Fruit fly (Drosophila melanogaster): ENCODE measurements around the gene Cpr67B.
A peak's percentile ranks its signal among the peaks of the same experiment; 100 is the strongest.

Gene Cpr67B

DNA sequence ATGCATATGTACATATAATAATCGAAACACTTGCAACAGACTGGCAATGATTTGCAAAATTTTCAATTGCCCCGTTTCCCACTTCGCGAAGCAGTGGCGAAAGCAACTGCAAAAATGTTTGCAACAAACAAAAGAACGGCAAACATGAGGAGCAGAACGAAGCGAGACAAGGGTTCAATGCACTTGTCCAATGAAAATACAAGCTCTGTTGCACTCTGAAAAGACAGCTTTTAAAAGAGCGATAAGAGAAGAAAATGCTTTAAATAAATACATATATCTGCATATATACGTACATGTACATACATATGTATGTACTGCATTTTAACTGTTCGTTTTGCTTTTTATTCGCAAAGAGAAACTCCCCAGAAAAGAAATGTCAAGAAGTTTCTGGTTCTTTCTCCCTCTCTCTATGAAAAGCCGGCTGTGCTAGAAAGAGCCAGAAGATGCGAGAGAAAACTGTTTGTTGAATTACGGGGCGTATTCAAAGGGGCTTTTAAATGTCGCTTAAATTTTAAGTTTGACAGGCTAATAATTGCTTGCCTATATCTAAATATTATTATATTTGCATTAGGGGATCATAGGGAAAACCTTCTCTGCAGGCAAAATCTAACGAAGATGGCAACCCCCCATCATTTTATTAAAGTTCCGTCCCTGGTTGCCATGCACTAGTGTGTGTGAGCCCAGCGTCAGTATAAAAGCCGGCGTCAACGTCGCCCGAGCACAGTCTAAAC is 21.1 kb upstream of the Cpr67B start, which contains the start of gene Hsp27 (continued):
- TF ChIP-seq CG42726 (GFP tag; IDR thresholded peaks at IDR 0.05; ENCODE audit: partially characterized antibody) (peak; percentile 33; the same call in 1 of the 2 replicates), CG5953 (GFP tag; IDR thresholded peaks at IDR 0.05) (peak; percentile 97), gro (GFP tag; optimal IDR thresholded peaks at IDR 0.05) (peak; percentile 96), bbx (GFP tag; IDR thresholded peaks at IDR 0.05; ENCODE audit: partially characterized antibody) (peak; percentile 22; the same call in 1 of the 2 replicates), org-1 (GFP tag; optimal IDR thresholded peaks at IDR 0.05) (peak; percentile 97), CG3407 (GFP tag; optimal IDR thresholded peaks at IDR 0.05) (peak; percentile 98), ftz-f1 (GFP tag; optimal IDR thresholded peaks at IDR 0.05) (peak; percentile 81), CG6254 (GFP tag; optimal IDR thresholded peaks at IDR 0.05) (peak; percentile 97), gcm (GFP tag; optimal IDR thresholded peaks at IDR 0.05) (peak; percentile 97), Max (GFP tag; optimal IDR thresholded peaks at IDR 0.05) (peak; percentile 98), CG16813 (GFP tag; IDR thresholded peaks at IDR 0.05; ENCODE audit: partially characterized antibody) (no peak), CG10274 (GFP tag; optimal IDR thresholded peaks at IDR 0.05) (peak; percentile 90), CrebB (tag; optimal IDR thresholded peaks at IDR 0.05) (peak; percentile 93), grn (GFP tag; optimal IDR thresholded peaks at IDR 0.05) (peak; percentile 86), en (GFP tag; optimal IDR thresholded peaks at IDR 0.05) (peak; percentile 65), Lim3 (GFP tag; IDR thresholded peaks at IDR 0.05) (peak; percentile 95), kay (GFP tag; optimal IDR thresholded peaks at IDR 0.05) (peak; percentile 97), mirr (GFP tag; optimal IDR thresholded peaks at IDR 0.05) (peak; percentile 81), HLH54F (GFP tag; optimal IDR thresholded peaks at IDR 0.05) (peak; percentile 86), Hr51 (GFP tag; optimal IDR thresholded peaks at IDR 0.05) (peak; percentile 91 to 97), chm (GFP tag; IDR thresholded peaks at IDR 0.05) (peak; percentile 98), CG2875 (GFP tag; optimal IDR thresholded peaks at IDR 0.05) (peak; percentile 99), tgo (GFP tag; IDR thresholded peaks at IDR 0.05) (peak; percentile 99), Sox102F (GFP tag; optimal IDR thresholded peaks at IDR 0.05) (peak; percentile 99), BtbVII (GFP tag; optimal IDR thresholded peaks at IDR 0.05) (peak; percentile 96), Dad (GFP tag; optimal IDR thresholded peaks at IDR 0.05) (peak; percentile 96), sqz (GFP tag; optimal IDR thresholded peaks at IDR 0.05) (peak; percentile 93), HHEX (GFP tag; optimal IDR thresholded peaks at IDR 0.05) (peak; percentile 97), CG12219 (GFP tag; optimal IDR thresholded peaks at IDR 0.05) (peak; percentile 94), sna (GFP tag; IDR thresholded peaks at IDR 0.05; ENCODE audit: partially characterized antibody) (no peak), exex (tag; optimal IDR thresholded peaks at IDR 0.05) (no peak), Gug (GFP tag; IDR thresholded peaks at IDR 0.05) (peak; percentile 99), bowl (GFP tag; IDR thresholded peaks at IDR 0.05) (peak; percentile 92), CG30020 (tag; optimal IDR thresholded peaks at IDR 0.05) (peak; percentile 79), scrt (GFP tag; optimal IDR thresholded peaks at IDR 0.05) (peak; percentile 95), vnd (GFP tag; IDR thresholded peaks at IDR 0.05; ENCODE audit: partially characterized antibody) (no peak), croc (GFP tag; conservative IDR thresholded peaks at IDR 0.05) (peak; percentile 98), Poxn (GFP tag; IDR thresholded peaks at IDR 0.05) (peak; percentile 84), bigmax (GFP tag; optimal IDR thresholded peaks at IDR 0.05) (peak; percentile 71), CG12659 (GFP tag; optimal IDR thresholded peaks at IDR 0.05) (peak; percentile 97), CG9727 (GFP tag; optimal IDR thresholded peaks at IDR 0.05) (peak; percentile 96), CG3847 (GFP tag; IDR thresholded peaks at IDR 0.05) (peak; percentile 96), Sry-δ (GFP tag; optimal IDR thresholded peaks at IDR 0.05) (peak; percentile 61), CG12071 (GFP tag; optimal IDR thresholded peaks at IDR 0.05) (peak; percentile 97), yki (optimal IDR thresholded peaks at IDR 0.05) (no peak), CG11247 (GFP tag; IDR thresholded peaks at IDR 0.05) (peak; percentile 98), gcm2 (GFP tag; optimal IDR thresholded peaks at IDR 0.05) (peak; percentile 92), CG11696 (GFP tag; IDR thresholded peaks at IDR 0.05) (peak; percentile 93), CG15696 (tag; optimal IDR thresholded peaks at IDR 0.05) (peak; percentile 79)
